Worm (Caenorhabditis elegans) whole organism, mixed stage, embryonic: ENCODE results near the gene Y116A8C.10.

Experiments
- blmp-1 ChIP-seq: fragments of 150-350 bp; optimal IDR thresholded peaks from 2 replicates; lab custom pipeline; 2014; ENCODE audit warnings: missing biosample characterization, missing genetic modification characterization
- elt-1 ChIP-seq: sonication (generic microtip); optimal IDR thresholded peaks from 2 replicates; lab custom pipeline; 2017; ENCODE audit warnings: missing genetic modification characterization, mild to moderate bottlenecking, missing compliant biosample characterization, antibody characterized with exemption, moderate library complexity, borderline replicate concordance; ENCODE audit not compliant: insufficient read depth
- elt-3 ChIP-seq: fragments of 150-350 bp; optimal IDR thresholded peaks from 2 replicates; lab custom pipeline; 2014; ENCODE audit warnings: missing biosample characterization, missing genetic modification characterization
- lin-32 ChIP-seq: fragments of 200-800 bp; sonication (Bioruptor generic); optimal IDR thresholded peaks from 2 replicates; lab custom pipeline; 2018; ENCODE audit warnings: mild to moderate bottlenecking, missing genetic modification characterization, missing compliant biosample characterization
- lsy-2 ChIP-seq: fragments of 150-350 bp; optimal IDR thresholded peaks from 2 replicates; lab custom pipeline; 2014; ENCODE audit warnings: missing biosample characterization, missing genetic modification characterization
- mep-1 ChIP-seq: fragments of 150-350 bp; optimal IDR thresholded peaks from 2 replicates; lab custom pipeline; 2017; ENCODE audit warnings: missing biosample characterization, missing genetic modification reagents, missing genetic modification characterization, inconsistent platforms
- mls-2 ChIP-seq: sonication (generic microtip); optimal IDR thresholded peaks from 2 replicates; lab custom pipeline; 2016; ENCODE audit warnings: mild to moderate bottlenecking, missing genetic modification characterization, moderate library complexity, missing compliant biosample characterization
- nhr-237 ChIP-seq: fragments of 150-350 bp; optimal IDR thresholded peaks from 2 replicates; lab custom pipeline; 2014; ENCODE audit warnings: missing biosample characterization, missing genetic modification characterization
- nhr-28 ChIP-seq: fragments of 150-350 bp; optimal IDR thresholded peaks from 2 replicates; lab custom pipeline; 2014; ENCODE audit warnings: missing biosample characterization, missing genetic modification characterization
- pha-4 ChIP-seq: fragments of 150-350 bp; optimal IDR thresholded peaks from 2 replicates; lab custom pipeline; 2018; ENCODE audit warnings: missing biosample characterization, missing genetic modification reagents, missing genetic modification characterization
- snpc-4 ChIP-seq: fragments of 150-350 bp; optimal IDR thresholded peaks from 2 replicates; lab custom pipeline; 2014; ENCODE audit warnings: missing biosample characterization, missing genetic modification characterization
- unc-62 ChIP-seq: fragments of 150-350 bp; optimal IDR thresholded peaks from 2 replicates; lab custom pipeline; 2014; ENCODE audit warnings: missing biosample characterization, missing genetic modification reagents, missing genetic modification characterization
- zip-8 ChIP-seq: fragments of 150-350 bp; optimal IDR thresholded peaks from 2 replicates; lab custom pipeline; 2014; ENCODE audit warnings: missing biosample characterization, missing genetic modification characterization
- ztf-11 ChIP-seq: fragments of 150-350 bp; optimal IDR thresholded peaks from 2 replicates; lab custom pipeline; 2014; ENCODE audit warnings: missing biosample characterization, missing genetic modification characterization

- TF ChIP-seq elt-3 (no peak), mls-2 (tag; lab: Kevin White, UChicago) (no peak), lin-32 (GFP tag; lab: Kevin White, UChicago) (no peak), unc-62 (GFP tag; lab: Kevin White, UChicago) (no peak), pha-4 (no peak), snpc-4 (no peak), blmp-1 (tag; lab: Kevin White, UChicago) (no peak), ztf-11 (tag; lab: Kevin White, UChicago) (no peak), lsy-2 (no peak), mep-1 (tag; lab: Kevin White, UChicago) (no peak), nhr-237 (tag; lab: Kevin White, UChicago) (no peak), elt-1 (tag; lab: Kevin White, UChicago) (no peak), nhr-28 (tag; lab: Kevin White, UChicago) (no peak), zip-8 (tag; lab: Kevin White, UChicago) (no peak)
Observed at ce11 chrIV:16888580-16888979, 50.3 kb downstream of the Y116A8C.10 start.
